Fruit fly (Drosophila melanogaster): Measurements from ENCODE around the gene wkd.

DNA sequence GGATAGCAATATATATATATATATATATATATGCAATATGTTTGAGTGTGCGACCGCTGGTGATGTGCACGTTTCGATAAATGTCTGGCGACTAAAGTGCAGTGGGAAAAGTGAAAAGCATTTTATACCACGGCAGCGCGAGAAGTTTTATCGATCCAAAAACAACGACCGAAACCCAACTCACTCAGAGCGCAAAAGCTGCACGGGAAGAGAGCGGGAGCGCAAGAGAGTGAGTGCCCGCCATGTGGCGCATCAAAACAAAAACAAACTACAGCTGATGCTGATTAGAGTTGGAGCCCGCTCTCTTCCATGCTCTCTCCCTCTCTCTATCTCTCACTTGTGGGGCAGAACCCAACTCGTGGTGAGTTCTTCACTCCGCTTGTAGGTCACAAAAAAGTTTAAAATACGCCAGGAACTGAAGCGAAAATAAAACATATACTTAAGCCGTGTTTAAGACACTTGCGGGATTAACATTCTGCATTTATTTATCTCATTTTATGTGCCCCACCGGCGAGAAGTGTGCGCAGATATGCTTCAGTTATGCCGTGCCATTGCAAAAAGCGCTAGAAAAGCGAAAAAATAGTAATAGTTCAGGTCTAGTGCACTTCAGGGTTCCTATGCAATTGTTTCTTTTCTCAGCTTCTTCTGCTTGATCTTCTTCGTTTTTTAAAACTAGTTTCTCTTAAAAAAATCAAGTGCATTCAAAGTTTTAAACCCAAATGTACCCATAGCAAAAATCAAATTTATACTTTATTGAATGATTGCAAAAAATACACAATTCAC, 23.5 kb downstream of the wkd start:
- TF ChIP-seq exex (tag; optimal IDR thresholded peaks at IDR 0.05) (no peak), CG16779 (GFP tag; IDR thresholded peaks at IDR 0.05) (no peak), CG4854 (GFP tag; optimal IDR thresholded peaks at IDR 0.05) (no peak), MESR4 (GFP tag; optimal IDR thresholded peaks at IDR 0.05) (no peak)

Measured in whole organism, embryonic.